Fruit fly (Drosophila melanogaster): ENCODE measurements around the gene Desat1.
"Not testable (repeated sequence)": the region's sequence is repeated elsewhere in the genome, so short reads cannot be mapped to it uniquely, and the experiment has no call there.

Gene Desat1

dm6 chr3R:12454492-12454891 is 15.1 kb downstream of the Desat1 start:
- TF ChIP-seq Pif1B (GFP tag; optimal IDR thresholded peaks at IDR 0.05), result no peak
- TF ChIP-seq EcR (GFP tag; optimal IDR thresholded peaks at IDR 0.05), result peak; percentile 77

DNA sequence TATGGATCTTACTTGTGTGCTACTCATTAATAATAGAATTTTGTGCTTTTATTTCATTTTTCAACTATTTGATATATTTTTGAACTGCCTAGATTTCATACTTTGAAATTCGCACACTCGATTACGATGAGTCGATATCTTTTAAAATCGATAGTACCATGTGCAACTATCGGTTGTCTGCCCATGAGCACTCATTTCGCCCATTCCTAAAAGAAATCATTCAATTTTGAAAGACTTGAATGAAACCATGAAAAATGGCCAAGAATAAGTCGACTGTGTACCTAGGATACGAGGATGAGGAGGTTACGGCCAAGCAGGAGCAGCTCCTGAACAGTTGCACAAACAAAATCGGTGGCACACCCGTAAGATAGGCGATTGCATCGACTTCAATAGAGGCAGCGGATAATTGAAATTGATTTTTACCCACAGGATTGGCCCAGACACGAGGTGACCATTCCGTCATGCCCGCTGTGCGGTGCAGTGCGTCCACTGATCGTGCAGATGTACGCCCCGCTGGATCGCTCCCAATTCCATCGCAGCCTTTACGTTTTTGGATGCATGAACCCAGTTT is 17.1 kb downstream of the Desat1 start, which contains the start of gene trus:
Gene trus (plus strand): TSS at position 204 of the 571 bp plus-strand sequence.
- no peak for TF ChIP-seq Ets98B (GFP tag; IDR thresholded peaks at IDR 0.05)
- TF ChIP-seq Pif1B (GFP tag; optimal IDR thresholded peaks at IDR 0.05), result no peak
- TF ChIP-seq CG10348 (GFP tag; IDR thresholded peaks at IDR 0.05), result no peak
- TF ChIP-seq CG17806 (tag; optimal IDR thresholded peaks at IDR 0.05), result no peak
- TF ChIP-seq CG32121 (GFP tag; IDR thresholded peaks at IDR 0.05), result no peak
- no peak for TF ChIP-seq CG12605 (GFP tag; IDR thresholded peaks at IDR 0.05)

- TF ChIP-seq Snoo (tag; optimal IDR thresholded peaks at IDR 0.05) (no peak), CG8301 (tag; optimal IDR thresholded peaks at IDR 0.05) (no peak), CG14655 (GFP tag; optimal IDR thresholded peaks at IDR 0.05) (no peak), gl (tag; optimal IDR thresholded peaks at IDR 0.05) (no peak)
These were observed 20.6 kb downstream of the Desat1 start, which contains the start of the genes CG5961 and Polr3C for dm6 chr3R:12459879-12460522. Gene CG5961 (minus strand): TSS chr3R:12460294. Gene Polr3C (plus strand): TSS chr3R:12460414.

- TF ChIP-seq Pif1B (GFP tag; optimal IDR thresholded peaks at IDR 0.05); CG17806 (tag; optimal IDR thresholded peaks at IDR 0.05); CG32121 (GFP tag; IDR thresholded peaks at IDR 0.05): not testable (repeated sequence)
These were observed 25.8 kb downstream of the Desat1 start, which contains the start of gene CG5608 for dm6 chr3R:12465198-12465597. Gene CG5608 (minus strand): TSS chr3R:12465298.

- not testable (repeated sequence) for TF ChIP-seq Pif1A (GFP tag; optimal IDR thresholded peaks at IDR 0.05); CG10348 (GFP tag; IDR thresholded peaks at IDR 0.05); CG14655 (GFP tag; optimal IDR thresholded peaks at IDR 0.05)
These were observed 28.3 kb downstream of the Desat1 start, which contains the start of gene Hsp70Ba for dm6 chr3R:12467675-12468074. Gene Hsp70Ba (minus strand): TSS chr3R:12467776.
